Fruit fly (Drosophila melanogaster): ENCODE results near the gene eloF.

DNA sequence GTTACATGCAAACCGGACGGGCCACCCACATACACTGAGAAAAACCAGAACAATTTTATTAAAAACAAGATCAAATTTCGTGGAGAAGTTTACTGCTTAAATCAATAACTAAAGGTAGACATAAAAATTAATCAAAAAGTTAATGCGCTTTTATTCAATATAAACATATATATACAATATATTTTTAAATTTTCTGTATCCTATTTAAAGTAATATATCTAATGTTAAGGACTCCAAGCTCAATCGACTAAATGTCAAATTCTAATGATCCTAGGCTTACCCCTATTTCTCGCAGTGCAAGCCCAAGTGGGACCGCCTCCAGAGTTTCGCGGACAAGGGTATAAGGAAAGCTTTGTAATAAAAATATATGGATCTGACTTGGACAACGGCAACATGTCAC is 43.8 kb downstream of the eloF start:
- TF ChIP-seq Gug (GFP tag; IDR thresholded peaks at IDR 0.05) (no peak), CG3032 (tag; optimal IDR thresholded peaks at IDR 0.05) (no peak), CG8632 (GFP tag; optimal IDR thresholded peaks at IDR 0.05) (no peak), esn (GFP tag; optimal IDR thresholded peaks at IDR 0.05) (no peak), CG1621 (tag; optimal IDR thresholded peaks at IDR 0.05) (no peak), topi (GFP tag; optimal IDR thresholded peaks at IDR 0.05) (no peak), fd59A (GFP tag; optimal IDR thresholded peaks at IDR 0.05) (no peak), CG10669 (GFP tag; optimal IDR thresholded peaks at IDR 0.05) (no peak), CG16779 (tag; optimal IDR thresholded peaks at IDR 0.05) (no peak), Met (GFP tag; optimal IDR thresholded peaks at IDR 0.05) (no peak), acj6 (GFP tag; optimal IDR thresholded peaks at IDR 0.05) (no peak)
